Worm (Caenorhabditis elegans) whole organism, L1 larva: ENCODE measurements around the gene srz-82.

Source experiments
- C04F5.9 ChIP-seq: sonication (generic microtip); optimal IDR thresholded peaks from 2 replicates; lab custom pipeline; 2016; ENCODE audit warnings: missing genetic modification characterization, missing compliant biosample characterization
- C34B4.2 ChIP-seq: sonication (generic microtip); optimal IDR thresholded peaks from 2 replicates; lab custom pipeline; 2017; ENCODE audit warnings: mild to moderate bottlenecking, missing genetic modification characterization, missing compliant biosample characterization
- aha-1 ChIP-seq: fragments of 150-350 bp; optimal IDR thresholded peaks from 2 replicates; lab custom pipeline; 2014; ENCODE audit warnings: missing biosample characterization, missing genetic modification characterization
- alr-1 ChIP-seq: fragments of 200-800 bp; sonication (Bioruptor generic); optimal IDR thresholded peaks from 2 replicates; lab custom pipeline; 2018; ENCODE audit warnings: borderline replicate concordance, mild to moderate bottlenecking, missing genetic modification characterization, missing compliant biosample characterization
- aly-2 ChIP-seq: fragments of 150-350 bp; optimal IDR thresholded peaks from 2 replicates; lab custom pipeline; 2014; ENCODE audit warnings: missing biosample characterization, missing genetic modification characterization
- blmp-1 ChIP-seq: fragments of 150-350 bp; optimal IDR thresholded peaks from 2 replicates; lab custom pipeline; 2014; ENCODE audit warnings: missing biosample characterization, missing genetic modification characterization
- ceh-8 ChIP-seq: fragments of 200-800 bp; sonication (Bioruptor generic); optimal IDR thresholded peaks from 2 replicates; lab custom pipeline; 2018; ENCODE audit warnings: mild to moderate bottlenecking, missing genetic modification characterization, moderate library complexity, missing compliant biosample characterization
- dpl-1 ChIP-seq, 3 experiments: fragments of 150-350 bp in 2 of 3; sonication (generic microtip) in 1 of 3; optimal IDR thresholded peaks; 2 replicates each; lab custom pipeline; 2014 to 2017; ENCODE audit warnings: missing biosample characterization in 3 of 3, missing genetic modification characterization in 3 of 3, missing genetic modification reagents in 3 of 3
- dsc-1 ChIP-seq: sonication (generic microtip); optimal IDR thresholded peaks from 2 replicates; lab custom pipeline; 2016; ENCODE audit warnings: mild to moderate bottlenecking, missing genetic modification characterization, missing compliant biosample characterization
- efl-1 ChIP-seq, 4 experiments: fragments of 150-350 bp; optimal IDR thresholded peaks in 3 of 4; peaks in 1 of 4; 1 replicate in 1 of 4; 2 replicates in 3 of 4; lab custom pipeline; 2014; ENCODE audit warnings: missing biosample characterization in 2 of 4, missing genetic modification characterization in 2 of 4, missing genetic modification reagents in 2 of 4
- egl-27 ChIP-seq, 2 experiments: fragments of 150-350 bp in 1 of 2; sonication (generic microtip); optimal IDR thresholded peaks; 3 replicates each; lab custom pipeline; 2017 to 2018; ENCODE audit warnings: missing biosample characterization in 2 of 2, missing genetic modification characterization in 2 of 2, missing genetic modification reagents in 2 of 2
- elt-2 ChIP-seq: sonication (generic microtip); optimal IDR thresholded peaks from 2 replicates; lab custom pipeline; 2016; ENCODE audit warnings: missing genetic modification characterization, mild to moderate bottlenecking, inconsistent platforms, missing compliant biosample characterization, missing genetic modification reagents
- elt-3 ChIP-seq, 6 experiments: fragments of 150-350 bp in 1 of 6; sonication (generic microtip); optimal IDR thresholded peaks; 2 replicates each; lab custom pipeline; 2017 to 2018; ENCODE audit warnings: missing biosample characterization in 6 of 6, missing genetic modification characterization in 6 of 6, inconsistent platforms in 1 of 6
- fkh-4 ChIP-seq: sonication (generic microtip); optimal IDR thresholded peaks from 2 replicates; lab custom pipeline; 2016; ENCODE audit warnings: missing compliant biosample characterization, missing genetic modification characterization, borderline replicate concordance
- grh-1 ChIP-seq: fragments of 200-800 bp; sonication (Bioruptor generic); IDR thresholded peaks from 2 replicates; pipeline ENCODE4 v1.3.6; 2022; ENCODE audit warnings: missing genetic modification reagents, missing genetic modification characterization, missing compliant biosample characterization
- hpl-2 ChIP-seq: fragments of 150-350 bp; optimal IDR thresholded peaks from 2 replicates; lab custom pipeline; 2014; ENCODE audit warnings: missing biosample characterization, missing genetic modification reagents, missing genetic modification characterization
- irx-1 ChIP-seq: sonication (generic microtip); optimal IDR thresholded peaks from 2 replicates; lab custom pipeline; 2016; ENCODE audit warnings: missing genetic modification characterization, missing compliant biosample characterization
- isw-1 ChIP-seq: fragments of 200-800 bp; sonication (Bioruptor generic); IDR thresholded peaks from 2 replicates; pipeline ENCODE4 v1.3.6; 2022; ENCODE audit warnings: missing genetic modification characterization, missing compliant biosample characterization
- lin-13 ChIP-seq: fragments of 150-350 bp; optimal IDR thresholded peaks from 2 replicates; lab custom pipeline; 2014; ENCODE audit warnings: missing biosample characterization, missing genetic modification reagents, missing genetic modification characterization
- lin-14 ChIP-seq: fragments of 200-800 bp; sonication (Bioruptor generic); optimal IDR thresholded peaks from 2 replicates; lab custom pipeline; 2018; ENCODE audit warnings: mild to moderate bottlenecking, missing genetic modification characterization, moderate library complexity, missing compliant biosample characterization
- lin-15B ChIP-seq: fragments of 150-350 bp; sonication (generic microtip); optimal IDR thresholded peaks from 3 replicates; lab custom pipeline; 2014; ENCODE audit warnings: missing biosample characterization, missing genetic modification characterization
- lin-35 ChIP-seq, 2 experiments: fragments of 150-350 bp; optimal IDR thresholded peaks; 2 replicates each; lab custom pipeline; 2014; ENCODE audit warnings: missing biosample characterization in 2 of 2, missing genetic modification characterization in 2 of 2, missing genetic modification reagents in 2 of 2
- lin-39 ChIP-seq: fragments of 150-350 bp; optimal IDR thresholded peaks from 2 replicates; lab custom pipeline; 2014; ENCODE audit warnings: missing biosample characterization, missing genetic modification reagents, missing genetic modification characterization
- mab-9 ChIP-seq: fragments of 200-800 bp; sonication (Bioruptor generic); IDR thresholded peaks from 2 replicates; pipeline ENCODE4 v1.3.6; 2022; ENCODE audit warnings: missing genetic modification reagents, missing genetic modification characterization, missing compliant biosample characterization
- mdl-1 ChIP-seq, 2 experiments: fragments of 150-350 bp; optimal IDR thresholded peaks; 2 replicates each; lab custom pipeline; 2014 to 2017; ENCODE audit warnings: missing biosample characterization in 2 of 2, missing genetic modification characterization in 2 of 2, inconsistent platforms in 1 of 2
- mef-2 ChIP-seq: fragments of 150-350 bp; optimal IDR thresholded peaks from 2 replicates; lab custom pipeline; 2014; ENCODE audit warnings: missing biosample characterization, missing genetic modification characterization
- nhr-11 ChIP-seq: fragments of 150-350 bp; optimal IDR thresholded peaks from 2 replicates; lab custom pipeline; 2014; ENCODE audit warnings: missing biosample characterization, missing genetic modification characterization
- nhr-237 ChIP-seq: fragments of 150-350 bp; optimal IDR thresholded peaks from 2 replicates; lab custom pipeline; 2014; ENCODE audit warnings: missing biosample characterization, missing genetic modification characterization
- nhr-28 ChIP-seq: fragments of 150-350 bp; optimal IDR thresholded peaks from 2 replicates; lab custom pipeline; 2014; ENCODE audit warnings: missing biosample characterization, missing genetic modification characterization
- nhr-47 ChIP-seq: sonication (generic microtip); optimal IDR thresholded peaks from 2 replicates; lab custom pipeline; 2016; ENCODE audit warnings: mild to moderate bottlenecking, missing genetic modification characterization, moderate library complexity, missing compliant biosample characterization
- nhr-71 ChIP-seq: sonication (generic microtip); optimal IDR thresholded peaks from 2 replicates; lab custom pipeline; 2016; ENCODE audit warnings: mild to moderate bottlenecking, missing genetic modification characterization, moderate library complexity, missing compliant biosample characterization
- nhr-76 ChIP-seq: sonication (generic microtip); optimal IDR thresholded peaks from 2 replicates; lab custom pipeline; 2017; ENCODE audit warnings: missing biosample characterization, missing genetic modification characterization
- nhr-84 ChIP-seq: sonication (generic microtip); optimal IDR thresholded peaks from 2 replicates; lab custom pipeline; 2017; ENCODE audit warnings: missing biosample characterization, missing genetic modification characterization
- pag-3 ChIP-seq: sonication (generic microtip); optimal IDR thresholded peaks from 2 replicates; lab custom pipeline; 2017; ENCODE audit warnings: missing genetic modification characterization, mild to moderate bottlenecking, missing compliant biosample characterization, antibody characterized with exemption, borderline replicate concordance; ENCODE audit not compliant: insufficient read depth
- pqm-1 ChIP-seq: sonication (generic microtip); optimal IDR thresholded peaks from 3 replicates; lab custom pipeline; 2017; ENCODE audit warnings: missing biosample characterization, missing genetic modification characterization
- skn-1 ChIP-seq: fragments of 150-350 bp; optimal IDR thresholded peaks from 2 replicates; lab custom pipeline; 2014; ENCODE audit warnings: missing biosample characterization, missing genetic modification characterization
- snu-23 ChIP-seq: sonication (generic microtip); optimal IDR thresholded peaks from 2 replicates; lab custom pipeline; 2016; ENCODE audit warnings: missing genetic modification characterization, missing compliant biosample characterization
- sptf-1 ChIP-seq: fragments of 150-350 bp; optimal IDR thresholded peaks from 2 replicates; lab custom pipeline; 2014; ENCODE audit warnings: missing biosample characterization, missing genetic modification characterization
- sup-37 ChIP-seq: fragments of 200-800 bp; sonication (Bioruptor generic); optimal IDR thresholded peaks from 2 replicates; lab custom pipeline; 2018; ENCODE audit warnings: mild to moderate bottlenecking, missing genetic modification characterization, missing compliant biosample characterization
- swsn-7 ChIP-seq: sonication (generic microtip); optimal IDR thresholded peaks from 2 replicates; lab custom pipeline; 2016; ENCODE audit warnings: missing genetic modification characterization, missing compliant biosample characterization
- tbx-2 ChIP-seq: sonication (generic microtip); optimal IDR thresholded peaks from 2 replicates; lab custom pipeline; 2016; ENCODE audit warnings: missing genetic modification characterization, missing compliant biosample characterization
- unc-30 ChIP-seq: sonication (generic microtip); optimal IDR thresholded peaks from 2 replicates; lab custom pipeline; 2017; ENCODE audit warnings: missing biosample characterization, missing genetic modification characterization
- unc-86 ChIP-seq: sonication (generic microtip); optimal IDR thresholded peaks from 2 replicates; lab custom pipeline; 2016; ENCODE audit warnings: missing genetic modification characterization, missing compliant biosample characterization
- unc-98 ChIP-seq: fragments of 200-800 bp; sonication (Bioruptor generic); IDR thresholded peaks from 2 replicates; pipeline ENCODE4 v1.3.6; 2022; ENCODE audit warnings: missing genetic modification characterization, missing compliant biosample characterization
- vab-15 ChIP-seq: sonication (generic microtip); optimal IDR thresholded peaks from 2 replicates; lab custom pipeline; 2017; ENCODE audit warnings: missing genotype, mild to moderate bottlenecking, missing genetic modification characterization, missing compliant biosample characterization

srz-82 gene

ce11 chrIV:3526144-3526797, 43.6 kb downstream of the srz-82 start:
- TF ChIP-seq nhr-84 (tag; lab: Kevin White, UChicago) (no peak), efl-1 (optimal IDR thresholded peaks at IDR 0.05; lab: Kevin White, UChicago) (no peak), efl-1 (GFP tag; optimal IDR thresholded peaks at IDR 0.05 in 1 of 2; lab: Kevin White, UChicago) (peak in 1 of 2 experiments; percentile 73), skn-1 (tag; lab: Kevin White, UChicago) (peak; percentile 13), unc-98 (GFP tag; lab: Robert Waterston, UW) (no peak), dsc-1 (peak; percentile 0)

DNA sequence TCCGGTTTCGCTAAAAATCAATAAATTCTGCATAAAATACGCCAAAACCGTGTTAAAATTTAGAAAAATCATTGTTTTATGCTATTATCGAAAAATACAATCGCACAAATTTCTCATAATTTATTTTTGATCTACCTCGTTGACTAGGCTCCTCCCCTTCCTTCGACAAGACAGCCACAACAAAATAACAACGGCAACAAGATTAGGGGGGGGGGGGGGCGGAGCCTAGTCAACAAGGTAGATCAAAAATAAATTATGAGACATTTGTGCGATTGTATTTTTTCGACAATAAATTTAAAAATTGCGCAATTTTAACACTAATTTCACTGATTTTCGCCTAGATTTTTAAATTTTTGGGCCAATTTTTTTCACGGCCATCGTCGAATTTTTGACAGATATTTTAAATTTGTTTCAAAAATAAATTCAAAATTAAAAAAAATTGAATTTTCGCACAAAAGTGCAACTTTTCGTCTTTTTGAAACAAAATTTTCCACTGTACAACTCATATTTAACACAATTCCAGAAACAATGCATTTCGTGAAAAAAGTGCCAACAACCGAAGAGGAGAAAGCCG, 44.2 kb downstream of the srz-82 start, which contains the start of gene M57.2:
M57.2 (plus strand) TSS at position 524 of the 574 bp plus-strand sequence.
- no peak for TF ChIP-seq lin-35 (GFP tag; optimal IDR thresholded peaks at IDR 0.05; lab: Kevin White, UChicago)
- no peak for TF ChIP-seq efl-1 (optimal IDR thresholded peaks at IDR 0.05; lab: Kevin White, UChicago)
- no peak for TF ChIP-seq efl-1 (GFP tag; optimal IDR thresholded peaks at IDR 0.05 in 1 of 2; lab: Kevin White, UChicago)
- TF ChIP-seq pqm-1 (tag; lab: Kevin White, UChicago) = no peak
- no peak for TF ChIP-seq C04F5.9 (tag; lab: Kevin White, UChicago)
- no peak for TF ChIP-seq unc-30 (tag; lab: Kevin White, UChicago)
- TF ChIP-seq egl-27 (tag; optimal IDR thresholded peaks at IDR 0.05; lab: Kevin White, UChicago) = no peak
- no peak for TF ChIP-seq pag-3 (tag; lab: Kevin White, UChicago)
- no peak for TF ChIP-seq sptf-1 (tag; lab: Kevin White, UChicago)
- TF ChIP-seq vab-15 (tag; lab: Kevin White, UChicago) = no peak
- TF ChIP-seq lin-13 = no peak
- no peak for TF ChIP-seq mab-9 (GFP tag; lab: Robert Waterston, UW)
- TF ChIP-seq mdl-1 (tag; optimal IDR thresholded peaks at IDR 0.05; lab: Kevin White, UChicago) = no peak
- TF ChIP-seq aha-1 (tag; lab: Kevin White, UChicago) = no peak
- no peak for TF ChIP-seq nhr-71
- TF ChIP-seq nhr-76 = no peak
- no peak for TF ChIP-seq ceh-8 (GFP tag; lab: Kevin White, UChicago)

DNA sequence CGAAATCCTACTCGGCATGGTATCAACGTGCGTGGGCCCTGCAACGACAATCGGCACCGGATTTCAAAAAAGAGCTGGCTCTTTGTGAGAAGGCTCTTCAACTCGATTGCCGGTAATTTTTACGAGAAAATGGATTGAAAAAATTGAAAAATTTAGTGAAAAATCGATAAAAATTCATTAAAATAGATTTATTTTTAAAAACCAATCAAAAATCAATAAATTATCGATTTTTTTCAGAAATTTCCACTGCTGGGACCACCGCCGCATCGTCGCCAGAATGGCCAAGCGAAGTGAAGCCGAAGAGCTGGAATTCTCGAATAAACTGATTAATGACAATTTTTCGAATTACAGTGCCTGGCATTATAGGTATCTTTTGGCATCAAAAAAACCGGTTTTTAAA, 45.2 kb downstream of the srz-82 start:
- TF ChIP-seq tbx-2 (tag; lab: Kevin White, UChicago) (no peak), unc-86 (tag; lab: Kevin White, UChicago) (no peak), hpl-2 (GFP tag; lab: Kevin White, UChicago) (no peak), snu-23 (GFP tag; lab: Kevin White, UChicago) (no peak), nhr-28 (no peak), alr-1 (tag; lab: Kevin White, UChicago) (no peak), isw-1 (GFP tag; lab: Robert Waterston, UW) (no peak), sup-37 (GFP tag; lab: Kevin White, UChicago) (no peak), elt-3 (tag; optimal IDR thresholded peaks at IDR 0.05; lab: Kevin White, UChicago) (no peak), skn-1 (tag; lab: Kevin White, UChicago) (no peak), nhr-237 (tag; lab: Kevin White, UChicago) (no peak), aly-2 (no peak), C34B4.2 (tag; lab: Kevin White, UChicago) (no peak), mdl-1 (tag; optimal IDR thresholded peaks at IDR 0.05; lab: Kevin White, UChicago) (no peak), nhr-11 (tag; lab: Kevin White, UChicago) (no peak), blmp-1 (tag; lab: Kevin White, UChicago) (no peak)

ce11 chrIV:3531535-3531934, 48.8 kb downstream of the srz-82 start:
- TF ChIP-seq isw-1 (GFP tag; lab: Robert Waterston, UW) (no peak), nhr-47 (tag; lab: Kevin White, UChicago) (no peak), mef-2 (tag; lab: Kevin White, UChicago) (no peak), dsc-1 (no peak), irx-1 (no peak), elt-2 (tag; lab: Kevin White, UChicago) (no peak), lin-15B (tag; lab: Kevin White, UChicago) (no peak), tbx-2 (tag; lab: Kevin White, UChicago) (no peak), swsn-7 (tag; lab: Kevin White, UChicago) (no peak), unc-30 (tag; lab: Kevin White, UChicago) (no peak), lin-39 (tag; lab: Kevin White, UChicago) (no peak), dpl-1 (GFP tag; optimal IDR thresholded peaks at IDR 0.05; lab: Kevin White, UChicago) (no peak), lin-14 (no peak), grh-1 (GFP tag; lab: Robert Waterston, UW) (no peak), fkh-4 (tag; lab: Kevin White, UChicago) (no peak), egl-27 (tag; optimal IDR thresholded peaks at IDR 0.05; lab: Kevin White, UChicago) (no peak)
